Fruit fly (Drosophila melanogaster): ENCODE data around the gene CG7059.

Gene CG7059

dm6 chr3R:22358810-22359209 lies 30.8 kb upstream of the CG7059 start (continued):
- TF ChIP-seq Asciz (GFP tag; optimal IDR thresholded peaks at IDR 0.05) (peak; percentile 92), hkb (optimal IDR thresholded peaks at IDR 0.05) (no peak), hkb (GFP tag; IDR thresholded peaks at IDR 0.05) (peak; percentile 74), Taf1 (GFP tag; IDR thresholded peaks at IDR 0.05) (no peak; the same call in 1 of the 2 replicates), PHDP (tag; optimal IDR thresholded peaks at IDR 0.05) (peak; percentile 77), ara (GFP tag; IDR thresholded peaks at IDR 0.05) (peak; percentile 85), sug (tag; optimal IDR thresholded peaks at IDR 0.05) (peak; percentile 18), Abd-B (GFP tag; optimal IDR thresholded peaks at IDR 0.05) (no peak), CG2678 (tag; optimal IDR thresholded peaks at IDR 0.05) (peak; percentile 81), CG14050 (GFP tag; IDR thresholded peaks at IDR 0.05) (peak; percentile 52; the same call in 1 of the 3 replicates), CG7271 (tag; optimal IDR thresholded peaks at IDR 0.05) (peak; percentile 82), ewg (GFP tag; optimal IDR thresholded peaks at IDR 0.05) (peak; percentile 62), Chrac-16 (GFP tag; optimal IDR thresholded peaks at IDR 0.05) (peak; percentile 32), CG2199 (GFP tag; IDR thresholded peaks at IDR 0.05) (peak; percentile 91; the same call in 2 of the 3 replicates), CG3726 (GFP tag; IDR thresholded peaks at IDR 0.05) (0 out of 3 replicates have a peak, but pooled peaks have one; percentile 50), CG30020 (tag; optimal IDR thresholded peaks at IDR 0.05) (no peak), Aef1 (GFP tag; IDR thresholded peaks at IDR 0.05) (peak; percentile 47; the same call in 1 of the 3 replicates), CG33557 (GFP tag; optimal IDR thresholded peaks at IDR 0.05) (peak; percentile 86), CG8388 (GFP tag; optimal IDR thresholded peaks at IDR 0.05) (peak; percentile 37), CG3847 (GFP tag; IDR thresholded peaks at IDR 0.05) (peak; percentile 39), NfI (GFP tag; optimal IDR thresholded peaks at IDR 0.05) (peak; percentile 53), CG13287 (GFP tag; IDR thresholded peaks at IDR 0.05; ENCODE audit: partially characterized antibody) (no peak), CG12769 (tag; optimal IDR thresholded peaks at IDR 0.05) (peak; percentile 65), dm (GFP tag; optimal IDR thresholded peaks at IDR 0.05) (no peak), phol (tag; optimal IDR thresholded peaks at IDR 0.05) (peak; percentile 67), CG10321 (GFP tag; IDR thresholded peaks at IDR 0.05) (no peak), CG6791 (GFP tag; IDR thresholded peaks at IDR 0.05; ENCODE audit: partially characterized antibody) (no peak), Antp (GFP tag; optimal IDR thresholded peaks at IDR 0.05) (peak; percentile 20), lilli (GFP tag; optimal IDR thresholded peaks at IDR 0.05) (peak; percentile 52), br (optimal IDR thresholded peaks at IDR 0.05) (no peak), HLH4C (GFP tag; IDR thresholded peaks at IDR 0.05; ENCODE audit: partially characterized antibody) (no peak), gsb-n (tag; optimal IDR thresholded peaks at IDR 0.05) (peak; percentile 74), CG4730 (GFP tag; IDR thresholded peaks at IDR 0.05) (peak; percentile 71), Vsx1 (GFP tag; optimal IDR thresholded peaks at IDR 0.05) (peak; percentile 59), CG7928 (GFP tag; optimal IDR thresholded peaks at IDR 0.05) (no peak), CG8281 (tag; optimal IDR thresholded peaks at IDR 0.05) (peak; percentile 54), peb (GFP tag; IDR thresholded peaks at IDR 0.05) (peak; percentile 44; the same call in 1 of the 2 replicates), E2f2 (GFP tag; IDR thresholded peaks at IDR 0.05) (peak; percentile 54; the same call in 1 of the 2 replicates), ab (GFP tag; optimal IDR thresholded peaks at IDR 0.05) (no peak), abd-A (tag; optimal IDR thresholded peaks at IDR 0.05) (no peak), dpn (GFP tag; optimal IDR thresholded peaks at IDR 0.05) (peak in 1 of 2 experiments; percentile 64), Awh (GFP tag; IDR thresholded peaks at IDR 0.05) (peak; percentile 83), CG3065 (GFP tag; optimal IDR thresholded peaks at IDR 0.05) (peak; percentile 48), CG13894 (tag; optimal IDR thresholded peaks at IDR 0.05) (no peak), sna (GFP tag; IDR thresholded peaks at IDR 0.05; ENCODE audit: partially characterized antibody) (no peak), wor (GFP tag; IDR thresholded peaks at IDR 0.05) (0 out of 2 replicates have a peak, but pooled peaks have one; percentile 16), ro (GFP tag; IDR thresholded peaks at IDR 0.05) (0 out of 2 replicates have a peak, but pooled peaks have one; percentile 40), en (GFP tag; optimal IDR thresholded peaks at IDR 0.05) (no peak), CG8944 (GFP tag; optimal IDR thresholded peaks at IDR 0.05) (peak; percentile 53), bab2 (GFP tag; optimal IDR thresholded peaks at IDR 0.05) (peak; percentile 70), wek (GFP tag; optimal IDR thresholded peaks at IDR 0.05) (peak; percentile 58)
